Worm (Caenorhabditis elegans): ENCODE results near the gene smim-14.

Gene smim-14

DNA sequence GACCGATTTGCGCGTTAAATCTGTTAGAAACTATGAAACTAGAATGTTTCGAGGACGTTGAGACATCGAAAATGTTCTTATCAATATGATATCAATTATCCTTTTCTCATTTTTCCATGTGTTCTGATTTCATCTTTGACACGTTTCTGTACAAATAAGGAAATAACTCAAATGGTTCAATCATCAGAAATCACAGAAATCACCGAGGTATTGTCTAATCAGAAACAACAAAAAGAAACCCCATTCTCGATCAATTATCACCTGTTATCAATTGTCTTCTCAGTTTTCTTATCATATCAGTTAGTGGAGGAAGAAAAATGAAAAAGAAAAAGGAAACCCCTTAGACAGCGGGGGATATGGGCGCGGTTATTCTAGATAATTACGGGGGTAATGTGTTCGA lies 34.4 kb downstream of the smim-14 start (continued):
- TF ChIP-seq jun-1 (tag; optimal IDR thresholded peaks at IDR 0.05) (no peak), lin-39 (tag; optimal IDR thresholded peaks at IDR 0.05) (no peak), unc-98 (GFP tag; IDR thresholded peaks at IDR 0.05) (no peak), nhr-71 (tag; optimal IDR thresholded peaks at IDR 0.05) (peak; percentile 41), blmp-1 (tag; optimal IDR thresholded peaks at IDR 0.05) (peak; percentile 70)

DNA sequence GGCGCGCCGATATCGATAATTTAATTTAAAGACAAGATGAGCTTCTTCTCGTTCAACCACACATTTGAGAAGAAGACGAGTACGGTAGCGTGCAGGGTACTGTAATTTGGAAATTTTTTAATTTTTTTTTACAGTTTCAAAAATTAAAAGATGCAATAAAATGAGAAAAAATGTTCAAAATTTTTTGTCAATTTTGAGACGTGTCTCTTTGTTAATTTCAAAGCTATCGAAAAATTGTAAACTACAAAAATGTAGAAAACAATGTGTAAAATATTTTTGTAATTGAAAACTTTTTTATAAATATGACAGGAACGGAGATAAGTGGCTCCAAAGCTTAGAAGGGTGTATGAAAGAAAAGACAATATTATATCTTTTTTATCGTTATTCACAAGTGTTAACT lies 38.2 kb downstream of the smim-14 start, which contains the start of gene K01A11.1:
Gene K01A11.1, minus strand, starts transcription at position 101 of the 400 bp plus-strand sequence.
- TF ChIP-seq unc-98 (GFP tag; IDR thresholded peaks at IDR 0.05) = no peak
- no peak for TF ChIP-seq irx-1 (tag; optimal IDR thresholded peaks at IDR 0.05)
- TF ChIP-seq zag-1 (tag; optimal IDR thresholded peaks at IDR 0.05) = no peak
- TF ChIP-seq alr-1 (tag; optimal IDR thresholded peaks at IDR 0.05; ENCODE audit: borderline replicate concordance) = no peak
- TF ChIP-seq ceh-82 (tag; optimal IDR thresholded peaks at IDR 0.05) = no peak
- TF ChIP-seq lin-13 (GFP tag; optimal IDR thresholded peaks at IDR 0.05) = no peak
- no peak for TF ChIP-seq tbx-2 (tag; optimal IDR thresholded peaks at IDR 0.05)
- TF ChIP-seq nhr-71 (tag; optimal IDR thresholded peaks at IDR 0.05) = no peak
- TF ChIP-seq efl-1 (optimal IDR thresholded peaks at IDR 0.05) = no peak
- no peak for TF ChIP-seq efl-1 (GFP tag; optimal IDR thresholded peaks at IDR 0.05 in 1 of 2)
- no peak for TF ChIP-seq nhr-19 (GFP tag; conservative IDR thresholded peaks at IDR 0.05)
- no peak for TF ChIP-seq tlp-1 (tag; optimal IDR thresholded peaks at IDR 0.05)
- TF ChIP-seq lin-14 (GFP tag; optimal IDR thresholded peaks at IDR 0.05) = no peak
- TF ChIP-seq unc-130 (tag; optimal IDR thresholded peaks at IDR 0.05) = no peak

ce11 chrIII:3430667-3431066 lies 38.9 kb downstream of the smim-14 start:
- TF ChIP-seq egl-27 (tag; optimal IDR thresholded peaks at IDR 0.05) (no peak), efl-1 (optimal IDR thresholded peaks at IDR 0.05) (no peak), efl-1 (GFP tag; optimal IDR thresholded peaks at IDR 0.05 in 1 of 2) (no peak), dsc-1 (tag; optimal IDR thresholded peaks at IDR 0.05) (no peak), nhr-84 (tag; optimal IDR thresholded peaks at IDR 0.05) (no peak), elt-2 (tag; optimal IDR thresholded peaks at IDR 0.05) (no peak), nhr-71 (tag; optimal IDR thresholded peaks at IDR 0.05) (no peak), alr-1 (tag; optimal IDR thresholded peaks at IDR 0.05; ENCODE audit: borderline replicate concordance) (no peak), sptf-1 (tag; optimal IDR thresholded peaks at IDR 0.05) (no peak), mep-1 (tag; optimal IDR thresholded peaks at IDR 0.05) (no peak), unc-30 (tag; optimal IDR thresholded peaks at IDR 0.05) (no peak), aha-1 (tag; optimal IDR thresholded peaks at IDR 0.05) (no peak), ztf-4 (tag; optimal IDR thresholded peaks at IDR 0.05) (no peak), ceh-90 (tag; optimal IDR thresholded peaks at IDR 0.05) (no peak), nhr-85 (tag) (no peak), fos-1 (tag; optimal IDR thresholded peaks at IDR 0.05) (no peak), unc-62 (GFP tag; optimal IDR thresholded peaks at IDR 0.05) (no peak)

DNA sequence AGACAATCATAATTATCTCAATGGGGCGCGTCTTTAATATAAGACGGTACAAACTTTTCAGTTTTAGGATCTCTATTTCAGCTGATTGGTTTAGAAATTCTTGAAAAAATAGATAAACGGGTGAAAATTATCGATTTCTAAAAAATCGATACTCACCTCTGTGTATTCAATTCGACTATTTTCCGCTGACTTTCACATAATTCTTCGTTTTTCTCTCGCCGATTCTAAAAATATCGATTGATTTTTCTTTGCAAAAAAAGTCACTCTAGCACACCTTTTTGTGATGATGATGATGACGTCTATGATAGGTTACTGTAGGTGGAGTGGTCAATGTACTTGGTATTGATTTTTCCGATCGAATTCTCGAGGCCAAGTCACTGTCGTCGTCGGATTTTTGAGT lies 39.8 kb downstream of the smim-14 start:
- TF ChIP-seq swsn-7 (tag; optimal IDR thresholded peaks at IDR 0.05) (no peak), unc-130 (tag; optimal IDR thresholded peaks at IDR 0.05) (no peak)

ce11 chrIII:3428574-3428973 lies 41.0 kb downstream of the smim-14 start:
- TF ChIP-seq nhr-11 (tag; optimal IDR thresholded peaks at IDR 0.05) (no peak), grh-1 (GFP tag; IDR thresholded peaks at IDR 0.05) (no peak), unc-86 (tag; optimal IDR thresholded peaks at IDR 0.05) (no peak), fos-1 (tag; optimal IDR thresholded peaks at IDR 0.05) (no peak), snu-23 (GFP tag; optimal IDR thresholded peaks at IDR 0.05) (no peak), nhr-76 (tag; optimal IDR thresholded peaks at IDR 0.05) (no peak), zip-4 (GFP tag; optimal IDR thresholded peaks at IDR 0.05) (no peak), lin-15B (tag; optimal IDR thresholded peaks at IDR 0.05) (no peak), fkh-8 (tag; optimal IDR thresholded peaks at IDR 0.05) (no peak), xbp-1 (tag; optimal IDR thresholded peaks at IDR 0.05) (no peak), nhr-19 (GFP tag; conservative IDR thresholded peaks at IDR 0.05) (no peak), pag-3 (tag; optimal IDR thresholded peaks at IDR 0.05; ENCODE audit: borderline replicate concordance, insufficient read depth) (no peak), hlh-17 (GFP tag; optimal IDR thresholded peaks at IDR 0.05; ENCODE audit: borderline replicate concordance) (no peak), unc-98 (GFP tag; IDR thresholded peaks at IDR 0.05) (no peak), blmp-1 (tag; optimal IDR thresholded peaks at IDR 0.05) (no peak), ztf-11 (tag; optimal IDR thresholded peaks at IDR 0.05) (no peak), ceh-90 (tag; optimal IDR thresholded peaks at IDR 0.05) (no peak), pax-3 (tag; optimal IDR thresholded peaks at IDR 0.05) (no peak), ama-1 (optimal IDR thresholded peaks at IDR 0.05) (no peak), zag-1 (tag; optimal IDR thresholded peaks at IDR 0.05) (no peak)
